Fruit fly (Drosophila melanogaster) whole organism, embryonic: ENCODE measurements around the gene CG5808.

Experiments
- CG12104 ChIP-seq: fragments of 200-800 bp; sonication (Bioruptor generic); optimal IDR thresholded peaks from 3 replicates; lab custom pipeline; 2016; ENCODE audit warnings: missing biosample characterization, missing genetic modification characterization
- CG9727 ChIP-seq: fragments of 200-800 bp; sonication (Bioruptor generic); optimal IDR thresholded peaks from 3 replicates; lab custom pipeline; 2017; ENCODE audit warnings: missing biosample characterization, mild to moderate bottlenecking, missing genetic modification characterization
- ash1 ChIP-seq: fragments of 200-800 bp; sonication (Bioruptor generic); optimal IDR thresholded peaks from 2 replicates; lab custom pipeline; 2018; ENCODE audit warnings: missing biosample characterization, mild to moderate bottlenecking, missing genetic modification characterization
- kah ChIP-seq: fragments of 200-800 bp; sonication (Bioruptor generic); optimal IDR thresholded peaks from 2 replicates; lab custom pipeline; 2018; ENCODE audit warnings: missing biosample characterization, mild to moderate bottlenecking, missing genetic modification characterization

dm6 chr3R:24809576-24810279, 7.1 kb downstream of the CG5808 start:
- TF ChIP-seq ash1 (GFP tag; lab: Kevin White, UChicago) (no peak), kah (GFP tag; lab: Kevin White, UChicago) (no peak), CG12104 (GFP tag; lab: Kevin White, UChicago) (peak; percentile 24), CG9727 (peak; percentile 47)
